Fruit fly (Drosophila melanogaster) whole organism, embryonic: ENCODE results near the gene Bace.

Experiments
- ATbp ChIP-seq: fragments of 200-800 bp; sonication (Bioruptor generic); optimal IDR thresholded peaks from 2 replicates; lab custom pipeline; 2017; ENCODE audit warnings: missing biosample characterization, mild to moderate bottlenecking, missing genetic modification characterization, missing genetic modification reagents
- Blimp-1 ChIP-seq: fragments of 200-800 bp; sonication (Bioruptor generic); optimal IDR thresholded peaks from 3 replicates; lab custom pipeline; 2018; ENCODE audit warnings: missing biosample characterization, missing genetic modification characterization, mild to moderate bottlenecking, moderate library complexity, missing genetic modification reagents
- CG10147 ChIP-seq: fragments of 200-800 bp; sonication (Bioruptor generic); optimal IDR thresholded peaks from 2 replicates; lab custom pipeline; 2019; ENCODE audit warnings: missing biosample characterization, mild to moderate bottlenecking, missing genetic modification characterization, moderate library complexity
- CG11504 ChIP-seq: fragments of 200-800 bp; sonication (Bioruptor generic); optimal IDR thresholded peaks from 3 replicates; lab custom pipeline; 2019; ENCODE audit warnings: missing biosample characterization, mild to moderate bottlenecking, missing genetic modification characterization, moderate library complexity
- CG14710 ChIP-seq: fragments of 200-800 bp; sonication (Bioruptor generic); optimal IDR thresholded peaks from 3 replicates; lab custom pipeline; 2019; ENCODE audit warnings: missing biosample characterization, mild to moderate bottlenecking, missing genetic modification characterization, moderate library complexity
- CG15011 ChIP-seq: fragments of 200-800 bp; sonication (Bioruptor generic); optimal IDR thresholded peaks from 3 replicates; lab custom pipeline; 2018; ENCODE audit warnings: missing biosample characterization, mild to moderate bottlenecking, missing genetic modification characterization
- CG15601 ChIP-seq: fragments of 200-800 bp; sonication (Bioruptor generic); optimal IDR thresholded peaks from 3 replicates; lab custom pipeline; 2019; ENCODE audit warnings: missing biosample characterization, mild to moderate bottlenecking, missing genetic modification characterization, moderate library complexity
- CG17568 ChIP-seq: fragments of 200-800 bp; sonication (Bioruptor generic); optimal IDR thresholded peaks from 2 replicates; lab custom pipeline; 2018; ENCODE audit warnings: missing biosample characterization, mild to moderate bottlenecking, missing genetic modification characterization, moderate library complexity
- CG2199 ChIP-seq: fragments of 200-800 bp; sonication (Bioruptor generic); IDR thresholded peaks from 3 replicates; pipeline ENCODE4 v1.3.6; 2022; ENCODE audit warnings: missing biosample characterization, missing genetic modification characterization
- CG2712 ChIP-seq: fragments of 200-800 bp; optimal IDR thresholded peaks from 3 replicates; lab custom pipeline; 2019; ENCODE audit warnings: missing biosample characterization, mild to moderate bottlenecking, missing genetic modification characterization, moderate library complexity
- CG34422 ChIP-seq: fragments of 200-800 bp; sonication (Bioruptor generic); IDR thresholded peaks from 3 replicates; pipeline ENCODE4 v1.3.6; 2022; ENCODE audit warnings: missing biosample characterization, missing genetic modification characterization
- CG3838 ChIP-seq: fragments of 200-800 bp; sonication (Bioruptor generic); optimal IDR thresholded peaks from 3 replicates; lab custom pipeline; 2016; ENCODE audit warnings: missing biosample characterization, missing genetic modification characterization
- CG4328 ChIP-seq: fragments of 200-800 bp; sonication (Bioruptor generic); optimal IDR thresholded peaks from 3 replicates; lab custom pipeline; 2017; ENCODE audit warnings: missing biosample characterization, missing genetic modification reagents, missing genetic modification characterization
- CG6813 ChIP-seq: fragments of 200-800 bp; sonication (Bioruptor generic); optimal IDR thresholded peaks from 2 replicates; lab custom pipeline; 2017; ENCODE audit warnings: missing biosample characterization, missing genetic modification characterization, mild to moderate bottlenecking, moderate library complexity, missing genetic modification reagents
- CG7987 ChIP-seq: fragments of 200-800 bp; sonication (Bioruptor generic); optimal IDR thresholded peaks from 2 replicates; lab custom pipeline; 2018; ENCODE audit warnings: missing biosample characterization, mild to moderate bottlenecking, missing genetic modification characterization, moderate library complexity
- CG9797 ChIP-seq: fragments of 200-800 bp; sonication (Bioruptor generic); optimal IDR thresholded peaks from 3 replicates; lab custom pipeline; 2018; ENCODE audit warnings: missing biosample characterization, mild to moderate bottlenecking, missing genetic modification characterization
- CTCF ChIP-seq: fragments of 200-800 bp; sonication (Bioruptor generic); optimal IDR thresholded peaks from 2 replicates; lab custom pipeline; 2017; ENCODE audit warnings: missing biosample characterization, mild to moderate bottlenecking, missing genetic modification characterization, moderate library complexity
- CrebB ChIP-seq: fragments of 200-800 bp; sonication (Bioruptor generic); optimal IDR thresholded peaks from 3 replicates; lab custom pipeline; 2018; ENCODE audit warnings: missing biosample characterization, mild to moderate bottlenecking, missing genetic modification characterization
- Hr78 ChIP-seq, 2 experiments: fragments of 200-800 bp in 1 of 2; fragments of >200 bp in 1 of 2; sonication (Bioruptor generic) in 1 of 2; optimal IDR thresholded peaks; 2 replicates each; lab custom pipeline; 2017 to 2019; ENCODE audit warnings: missing biosample characterization in 2 of 2, missing genetic modification characterization in 2 of 2, mild to moderate bottlenecking in 1 of 2, moderate library complexity in 1 of 2
- Hsf ChIP-seq: fragments of 200-800 bp; sonication (Bioruptor generic); optimal IDR thresholded peaks from 3 replicates; lab custom pipeline; 2016; ENCODE audit warnings: missing biosample characterization, missing genetic modification characterization
- MBD-R2 ChIP-seq: fragments of 200-800 bp; sonication (Bioruptor generic); IDR thresholded peaks from 2 replicates; pipeline ENCODE4 v1.3.6; 2022; ENCODE audit warnings: missing biosample characterization, missing genetic modification characterization
- Mad ChIP-seq: fragments of 200-800 bp; sonication (Bioruptor generic); optimal IDR thresholded peaks from 2 replicates; lab custom pipeline; 2016; ENCODE audit warnings: missing biosample characterization, missing genetic modification characterization
- NC2β ChIP-seq: fragments of 200-800 bp; sonication (Bioruptor generic); optimal IDR thresholded peaks from 2 replicates; lab custom pipeline; 2016; ENCODE audit warnings: missing biosample characterization, missing genetic modification characterization
- NK7.1 ChIP-seq: fragments of 200-800 bp; sonication (Bioruptor generic); optimal IDR thresholded peaks from 3 replicates; lab custom pipeline; 2016; ENCODE audit warnings: missing biosample characterization, missing genetic modification characterization
- Optix ChIP-seq: fragments of 200-800 bp; sonication (Bioruptor generic); IDR thresholded peaks from 3 replicates; pipeline ENCODE4 v1.3.6; 2022; ENCODE audit warnings: missing biosample characterization, missing genetic modification characterization
- Side ChIP-seq: fragments of 200-800 bp; sonication (Bioruptor generic); optimal IDR thresholded peaks from 2 replicates; lab custom pipeline; 2016; ENCODE audit warnings: missing biosample characterization, missing genetic modification characterization
- Sox100B ChIP-seq: fragments of 200-800 bp; sonication (Bioruptor generic); optimal IDR thresholded peaks from 3 replicates; lab custom pipeline; 2018; ENCODE audit warnings: missing biosample characterization, mild to moderate bottlenecking, missing genetic modification characterization
- Taf1 ChIP-seq: fragments of 200-800 bp; sonication (Bioruptor generic); IDR thresholded peaks from 2 replicates; pipeline ENCODE4 v1.3.6; 2022; ENCODE audit warnings: missing biosample characterization, missing genetic modification characterization
- cad ChIP-seq: fragments of >200 bp; optimal IDR thresholded peaks from 2 replicates; lab custom pipeline; 2017; ENCODE audit warnings: missing biosample characterization, missing genetic modification characterization
- croc ChIP-seq: fragments of 200-800 bp; sonication (Bioruptor generic); conservative IDR thresholded peaks from 3 replicates; pipeline ENCODE4 v1.3.6; 2022; ENCODE audit warnings: missing biosample characterization, missing genetic modification characterization
- crol ChIP-seq: fragments of 200-800 bp; sonication (Bioruptor generic); IDR thresholded peaks from 2 replicates; pipeline ENCODE4 v1.3.6; 2022; ENCODE audit warnings: missing biosample characterization, missing genetic modification characterization
- cwo ChIP-seq: fragments of 200-800 bp; sonication (Bioruptor generic); optimal IDR thresholded peaks from 3 replicates; lab custom pipeline; 2017; ENCODE audit warnings: missing biosample characterization, missing genetic modification characterization, mild to moderate bottlenecking, moderate library complexity, missing genetic modification reagents
- da ChIP-seq: fragments of 200-800 bp; sonication (Bioruptor generic); optimal IDR thresholded peaks from 2 replicates; lab custom pipeline; 2016; ENCODE audit warnings: missing biosample characterization, missing genetic modification characterization
- emc ChIP-seq: fragments of 200-800 bp; sonication (Bioruptor generic); optimal IDR thresholded peaks from 2 replicates; lab custom pipeline; 2016; ENCODE audit warnings: missing biosample characterization, missing genetic modification characterization
- en ChIP-seq: fragments of 200-800 bp; sonication (Bioruptor generic); optimal IDR thresholded peaks from 2 replicates; lab custom pipeline; 2016; ENCODE audit warnings: missing biosample characterization, missing genetic modification characterization
- eyg ChIP-seq: fragments of 200-800 bp; sonication (Bioruptor generic); optimal IDR thresholded peaks from 3 replicates; lab custom pipeline; 2016; ENCODE audit warnings: missing biosample characterization, missing genetic modification characterization
- gem ChIP-seq: fragments of 200-800 bp; sonication (Bioruptor generic); optimal IDR thresholded peaks from 2 replicates; lab custom pipeline; 2019; ENCODE audit warnings: missing biosample characterization, mild to moderate bottlenecking, missing genetic modification characterization, moderate library complexity
- gsb-n ChIP-seq: fragments of 200-800 bp; sonication (Bioruptor generic); optimal IDR thresholded peaks from 3 replicates; lab custom pipeline; 2018; ENCODE audit warnings: missing biosample characterization, mild to moderate bottlenecking, missing genetic modification characterization
- hb ChIP-seq: fragments of 200-800 bp; sonication (Bioruptor generic); IDR thresholded peaks from 3 replicates; pipeline ENCODE4 v1.3.6; 2022; ENCODE audit warnings: missing biosample characterization, missing genetic modification characterization; ENCODE audit not compliant: partially characterized antibody
- nau ChIP-seq: fragments of 200-800 bp; sonication (Bioruptor generic); optimal IDR thresholded peaks from 3 replicates; lab custom pipeline; 2017; ENCODE audit warnings: missing biosample characterization, mild to moderate bottlenecking, missing genetic modification characterization, missing genetic modification reagents
- nerfin-1 ChIP-seq: fragments of 200-800 bp; sonication (Bioruptor generic); optimal IDR thresholded peaks from 3 replicates; lab custom pipeline; 2019; ENCODE audit warnings: missing biosample characterization, mild to moderate bottlenecking, missing genetic modification characterization, moderate library complexity
- odd ChIP-seq: fragments of 200-800 bp; sonication (Bioruptor generic); optimal IDR thresholded peaks from 2 replicates; lab custom pipeline; 2017; ENCODE audit warnings: missing biosample characterization, mild to moderate bottlenecking, missing genetic modification characterization
- repo ChIP-seq: fragments of 200-800 bp; sonication (Bioruptor generic); optimal IDR thresholded peaks from 2 replicates; lab custom pipeline; 2016; ENCODE audit warnings: missing biosample characterization, missing genetic modification characterization
- sisA ChIP-seq: fragments of 200-800 bp; sonication (Bioruptor generic); IDR thresholded peaks from 2 replicates; pipeline ENCODE4 v1.3.6; 2022; ENCODE audit warnings: missing biosample characterization, missing genetic modification characterization
- slbo ChIP-seq: fragments of 200-800 bp; sonication (Bioruptor generic); IDR thresholded peaks from 2 replicates; pipeline ENCODE4 v1.3.6; 2022; ENCODE audit warnings: missing biosample characterization, missing genetic modification characterization
- slou ChIP-seq: fragments of 200-800 bp; sonication (Bioruptor generic); optimal IDR thresholded peaks from 3 replicates; lab custom pipeline; 2016; ENCODE audit warnings: missing biosample characterization, missing genetic modification characterization
- wdn ChIP-seq: fragments of 200-800 bp; sonication (Bioruptor generic); IDR thresholded peaks from 2 replicates; pipeline ENCODE4 v1.3.6; 2022; ENCODE audit warnings: missing biosample characterization, missing genetic modification characterization
- zen ChIP-seq: fragments of 200-800 bp; sonication (Bioruptor generic); optimal IDR thresholded peaks from 3 replicates; lab custom pipeline; 2018; ENCODE audit warnings: missing biosample characterization, mild to moderate bottlenecking, missing genetic modification characterization, moderate library complexity

Gene Bace

DNA sequence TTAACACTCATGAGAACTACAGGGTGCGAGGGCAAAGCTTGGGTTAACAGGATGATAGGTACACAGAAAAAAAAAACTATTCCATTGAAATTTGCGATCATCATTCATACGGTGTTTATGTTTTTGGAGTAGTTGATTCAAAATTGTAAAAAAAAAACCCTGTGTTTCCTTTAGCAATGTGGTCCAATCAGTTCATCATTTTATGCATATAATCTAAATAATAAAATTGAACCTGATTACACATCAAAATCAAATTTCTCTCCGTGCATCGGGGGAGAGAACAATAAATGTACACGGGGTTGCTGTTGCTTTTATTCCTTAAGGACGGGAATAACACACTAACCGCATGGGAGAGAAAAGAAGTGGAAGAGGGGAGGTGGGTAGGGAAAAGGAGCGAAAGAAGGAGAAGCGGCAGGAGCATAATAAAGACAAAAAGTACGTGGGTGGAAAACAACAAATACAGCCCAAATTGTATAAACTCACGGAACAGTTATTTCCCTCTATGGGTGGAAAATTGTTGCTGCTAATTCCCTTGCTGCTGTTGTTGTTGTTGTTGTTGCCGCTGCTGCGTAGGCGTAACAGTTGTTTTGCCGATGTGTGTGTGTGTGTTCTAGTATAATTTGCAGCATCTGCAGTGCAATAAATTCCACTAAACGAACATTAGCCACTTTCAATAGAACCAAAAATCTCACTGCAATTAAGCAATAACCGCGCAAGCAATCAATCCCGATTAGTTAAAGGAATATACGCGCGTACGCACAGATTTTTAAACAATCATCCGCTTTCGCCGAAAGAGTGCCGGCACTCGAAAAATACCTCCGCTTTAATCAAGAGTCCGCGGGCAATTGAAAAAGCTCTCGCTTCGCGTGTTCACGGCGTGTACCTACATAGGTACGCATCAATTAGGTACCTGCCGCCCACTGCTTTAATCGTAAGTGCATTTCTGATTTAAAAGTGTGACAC lies 32.7 kb downstream of the Bace start, which contains the start of gene Agpat2 (continued):
- TF ChIP-seq odd (GFP tag; lab: Kevin White, UChicago) (peak; percentile 73), Side (GFP tag; lab: Kevin White, UChicago) (peak; percentile 81), CG2199 (no peak), nerfin-1 (tag; lab: Kevin White, UChicago) (peak; percentile 38), Hsf (GFP tag; lab: Kevin White, UChicago) (peak; percentile 86), CG11504 (peak; percentile 90), CG6813 (peak; percentile 88), sisA (GFP tag; lab: Robert Waterston, UW) (peak; percentile 78), da (GFP tag; lab: Kevin White, UChicago) (peak; percentile 30), CTCF (GFP tag; lab: Kevin White, UChicago) (peak; percentile 15), Taf1 (peak; percentile 59), zen (tag; lab: Kevin White, UChicago) (peak; percentile 74), nau (GFP tag; lab: Kevin White, UChicago) (peak; percentile 83), NC2β (GFP tag; lab: Kevin White, UChicago) (peak; percentile 82), CG7987 (GFP tag; lab: Kevin White, UChicago) (peak; percentile 40), CG14710 (tag; lab: Kevin White, UChicago) (peak; percentile 85), MBD-R2 (GFP tag; lab: Robert Waterston, UW) (peak; percentile 42; the same call in 1 of the 2 replicates), CG15601 (tag; lab: Kevin White, UChicago) (peak; percentile 82), slou (GFP tag; lab: Kevin White, UChicago) (peak; percentile 86), gsb-n (tag; lab: Kevin White, UChicago) (peak; percentile 86), ATbp (GFP tag; lab: Kevin White, UChicago) (peak; percentile 82), emc (peak; percentile 44), CG2712 (tag; lab: Kevin White, UChicago) (peak; percentile 88), cad (GFP tag; lab: Kevin White, UChicago) (no peak), wdn (GFP tag; lab: Robert Waterston, UW) (peak; percentile 39; the same call in 1 of the 2 replicates), crol (GFP tag; lab: Robert Waterston, UW) (peak; percentile 77), croc (GFP tag; lab: Robert Waterston, UW) (peak; percentile 70; the same call in 2 of the 3 replicates), Optix (GFP tag; lab: Robert Waterston, UW) (peak; percentile 76), CG4328 (peak; percentile 63), hb (GFP tag; lab: Robert Waterston, UW) (no peak), Mad (GFP tag; lab: Kevin White, UChicago) (peak; percentile 71), NK7.1 (GFP tag; lab: Kevin White, UChicago) (peak; percentile 58), CG3838 (GFP tag; lab: Kevin White, UChicago) (peak; percentile 55), CG34422 (GFP tag; lab: Robert Waterston, UW) (peak; percentile 66; the same call in 2 of the 3 replicates), CG10147 (GFP tag; lab: Kevin White, UChicago) (peak; percentile 80), eyg (GFP tag; lab: Kevin White, UChicago) (peak; percentile 61), CrebB (tag; lab: Kevin White, UChicago) (peak; percentile 68), CG17568 (GFP tag; lab: Kevin White, UChicago) (peak; percentile 77), Blimp-1 (GFP tag; lab: Kevin White, UChicago) (peak; percentile 86), en (peak; percentile 67), gem (tag; lab: Kevin White, UChicago) (peak; percentile 92), CG9797 (GFP tag; lab: Kevin White, UChicago) (no peak), Hr78 (GFP tag; optimal IDR thresholded peaks at IDR 0.05; lab: Kevin White, UChicago) (no peak), Sox100B (GFP tag; lab: Kevin White, UChicago) (peak; percentile 75), CG15011 (peak; percentile 59), slbo (peak; percentile 82), repo (GFP tag; lab: Kevin White, UChicago) (peak; percentile 59), cwo (GFP tag; lab: Kevin White, UChicago) (peak; percentile 83)
